Worm (Caenorhabditis elegans) whole organism, early embryonic: ENCODE results near the gene clec-3.

Experiments used
- B0310.2 ChIP-seq: sonication (generic microtip); optimal IDR thresholded peaks from 2 replicates; lab custom pipeline; 2016; ENCODE audit warnings: mild to moderate bottlenecking, missing genetic modification characterization, missing compliant biosample characterization
- F13C5.2 ChIP-seq: sonication (generic microtip); optimal IDR thresholded peaks from 2 replicates; lab custom pipeline; 2017; ENCODE audit warnings: mild to moderate bottlenecking, missing genetic modification characterization, inconsistent platforms, missing compliant biosample characterization
- aly-1 ChIP-seq: sonication (generic microtip); optimal IDR thresholded peaks from 2 replicates; lab custom pipeline; 2016; ENCODE audit warnings: missing genetic modification characterization, missing compliant biosample characterization
- ama-1 ChIP-seq: fragments of 150-350 bp; optimal IDR thresholded peaks from 2 replicates; lab custom pipeline; 2014
- ceh-36 ChIP-seq: sonication (generic microtip); optimal IDR thresholded peaks from 2 replicates; lab custom pipeline; 2016; ENCODE audit warnings: missing genetic modification characterization, inconsistent platforms, missing compliant biosample characterization
- ets-7 ChIP-seq: sonication (generic microtip); optimal IDR thresholded peaks from 2 replicates; lab custom pipeline; 2016; ENCODE audit warnings: missing genotype, missing genetic modification characterization, missing compliant biosample characterization
- hmbx-1 ChIP-seq: sonication (generic microtip); optimal IDR thresholded peaks from 2 replicates; lab custom pipeline; 2016; ENCODE audit warnings: mild to moderate bottlenecking, missing genetic modification characterization, missing compliant biosample characterization
- hmg-4 ChIP-seq: fragments of 200-800 bp; sonication (Bioruptor generic); optimal IDR thresholded peaks from 2 replicates; lab custom pipeline; 2018; ENCODE audit warnings: mild to moderate bottlenecking, missing genetic modification characterization, missing compliant biosample characterization
- hnd-1 ChIP-seq: sonication (generic microtip); optimal IDR thresholded peaks from 2 replicates; lab custom pipeline; 2016; ENCODE audit warnings: missing genetic modification characterization, missing compliant biosample characterization
- pes-1 ChIP-seq: fragments of 200-800 bp; sonication (Bioruptor generic); IDR thresholded peaks from 2 replicates; pipeline ENCODE4 v1.3.6; 2022; ENCODE audit warnings: missing genetic modification reagents, missing genetic modification characterization, missing compliant biosample characterization
- sea-1 ChIP-seq: fragments of 200-800 bp; sonication (Bioruptor generic); conservative IDR thresholded peaks from 2 replicates; pipeline ENCODE4 v1.3.6; 2022; ENCODE audit warnings: missing genetic modification characterization, missing compliant biosample characterization
- tbx-11 ChIP-seq: fragments of 200-800 bp; sonication (Bioruptor generic); IDR thresholded peaks from 2 replicates; pipeline ENCODE4 v1.3.6; 2022; ENCODE audit warnings: missing genetic modification characterization, missing compliant biosample characterization
- tbx-37 ChIP-seq: fragments of 200-800 bp; sonication (Bioruptor generic); conservative IDR thresholded peaks from 2 replicates; pipeline ENCODE4 v1.3.6; 2022; ENCODE audit warnings: missing genetic modification reagents, missing genetic modification characterization, missing compliant biosample characterization
- tra-4 ChIP-seq: sonication (generic microtip); optimal IDR thresholded peaks from 2 replicates; lab custom pipeline; 2017; ENCODE audit warnings: missing genetic modification characterization, missing compliant biosample characterization

- TF ChIP-seq ceh-36 = no peak
- no peak for TF ChIP-seq B0310.2 (tag; lab: Kevin White, UChicago)
- no peak for TF ChIP-seq ama-1 (lab: Kevin White, UChicago)
- no peak for TF ChIP-seq hnd-1 (tag; lab: Kevin White, UChicago)
- no peak for TF ChIP-seq tbx-37 (GFP tag; lab: Robert Waterston, UW)
- no peak for TF ChIP-seq tbx-11 (GFP tag; lab: Robert Waterston, UW)
- no peak for TF ChIP-seq hmbx-1 (tag; lab: Kevin White, UChicago)
- no peak for TF ChIP-seq aly-1
- TF ChIP-seq sea-1 = no peak
- TF ChIP-seq hmg-4 (GFP tag; lab: Kevin White, UChicago) = no peak
- no peak for TF ChIP-seq tra-4 (tag; lab: Kevin White, UChicago)
- TF ChIP-seq ets-7 (tag; lab: Kevin White, UChicago) = no peak
- TF ChIP-seq F13C5.2 (tag; lab: Kevin White, UChicago) = no peak
- no peak for TF ChIP-seq pes-1 (GFP tag; lab: Robert Waterston, UW)
These were observed 7.6 kb downstream of the clec-3 start, which contains the start of gene C41H7.9 for ce11 chrII:3012133-3012532.
